Worm (Caenorhabditis elegans) whole organism, late embryonic: ENCODE results near the gene C17H11.4.

ENCODE experiments used
- C08G9.2 ChIP-seq: sonication (generic microtip); optimal IDR thresholded peaks from 2 replicates; lab custom pipeline; 2016; ENCODE audit warnings: mild to moderate bottlenecking, missing genetic modification characterization, moderate library complexity, missing compliant biosample characterization
- F13H6.1 ChIP-seq: sonication (generic microtip); optimal IDR thresholded peaks from 2 replicates; lab custom pipeline; 2016; ENCODE audit warnings: missing genetic modification characterization, missing compliant biosample characterization
- K02D7.2 ChIP-seq: sonication (generic microtip); optimal IDR thresholded peaks from 2 replicates; lab custom pipeline; 2017; ENCODE audit warnings: mild to moderate bottlenecking, missing genetic modification characterization, missing compliant biosample characterization
- K09A11.1 ChIP-seq: sonication (generic microtip); optimal IDR thresholded peaks from 2 replicates; lab custom pipeline; 2017; ENCODE audit warnings: antibody characterized with exemption, mild to moderate bottlenecking, missing genetic modification characterization, missing compliant biosample characterization; ENCODE audit not compliant: insufficient read depth
- T23F11.4 ChIP-seq: fragments of 200-800 bp; sonication (Bioruptor generic); optimal IDR thresholded peaks from 2 replicates; lab custom pipeline; 2018; ENCODE audit warnings: mild to moderate bottlenecking, missing genetic modification characterization, missing compliant biosample characterization
- Y22D7AL.16 ChIP-seq: sonication (generic microtip); optimal IDR thresholded peaks from 2 replicates; lab custom pipeline; 2016; ENCODE audit warnings: missing genetic modification characterization, missing compliant biosample characterization
- ceh-14 ChIP-seq: sonication (generic microtip); optimal IDR thresholded peaks from 2 replicates; lab custom pipeline; 2016; ENCODE audit warnings: missing genotype, missing genetic modification characterization, missing compliant biosample characterization
- ceh-2 ChIP-seq: sonication (generic microtip); optimal IDR thresholded peaks from 2 replicates; lab custom pipeline; 2016; ENCODE audit warnings: missing genotype, missing genetic modification characterization, missing compliant biosample characterization
- ceh-22 ChIP-seq: sonication (generic microtip); optimal IDR thresholded peaks from 2 replicates; lab custom pipeline; 2017; ENCODE audit warnings: missing biosample characterization, missing genetic modification characterization
- ceh-45 ChIP-seq: fragments of 200-800 bp; sonication (Bioruptor generic); IDR thresholded peaks from 2 replicates; pipeline ENCODE4 v1.3.6; 2022; ENCODE audit warnings: missing genetic modification reagents, missing genetic modification characterization, missing compliant biosample characterization
- ceh-48 ChIP-seq: sonication (generic microtip); optimal IDR thresholded peaks from 2 replicates; lab custom pipeline; 2016; ENCODE audit warnings: missing genetic modification characterization, inconsistent platforms, missing compliant biosample characterization
- che-1 ChIP-seq: sonication (generic microtip); optimal IDR thresholded peaks from 2 replicates; lab custom pipeline; 2016; ENCODE audit warnings: mild to moderate bottlenecking, missing genetic modification characterization, missing compliant biosample characterization
- dve-1 ChIP-seq: sonication (generic microtip); optimal IDR thresholded peaks from 2 replicates; lab custom pipeline; 2017; ENCODE audit warnings: antibody characterized with exemption, mild to moderate bottlenecking, missing genetic modification characterization, missing compliant biosample characterization
- elt-4 ChIP-seq: sonication (generic microtip); optimal IDR thresholded peaks from 2 replicates; lab custom pipeline; 2016; ENCODE audit warnings: missing genetic modification characterization, missing compliant biosample characterization
- ets-4 ChIP-seq: sonication (generic microtip); optimal IDR thresholded peaks from 2 replicates; lab custom pipeline; 2016; ENCODE audit warnings: missing genetic modification characterization, missing compliant biosample characterization
- eyg-1 ChIP-seq: sonication (generic microtip); optimal IDR thresholded peaks from 2 replicates; lab custom pipeline; 2016; ENCODE audit warnings: missing genotype, missing genetic modification characterization, missing compliant biosample characterization
- fax-1 ChIP-seq: sonication (generic microtip); optimal IDR thresholded peaks from 2 replicates; lab custom pipeline; 2016; ENCODE audit warnings: missing genotype, missing genetic modification characterization, missing compliant biosample characterization
- gmeb-2 ChIP-seq: sonication (generic microtip); optimal IDR thresholded peaks from 2 replicates; lab custom pipeline; 2016; ENCODE audit warnings: missing genetic modification characterization, inconsistent platforms, missing compliant biosample characterization
- hlh-13 ChIP-seq: fragments of 200-800 bp; sonication (Bioruptor generic); optimal IDR thresholded peaks from 2 replicates; lab custom pipeline; 2018; ENCODE audit warnings: mild to moderate bottlenecking, missing genetic modification characterization, missing compliant biosample characterization
- hlh-15 ChIP-seq: sonication (generic microtip); optimal IDR thresholded peaks from 2 replicates; lab custom pipeline; 2016; ENCODE audit warnings: missing genetic modification characterization, missing compliant biosample characterization
- hlh-30 ChIP-seq: sonication (generic microtip); optimal IDR thresholded peaks from 2 replicates; lab custom pipeline; 2017; ENCODE audit warnings: antibody characterized with exemption, missing genetic modification characterization, missing compliant biosample characterization; ENCODE audit not compliant: insufficient read depth
- hlh-8 ChIP-seq: sonication (generic microtip); optimal IDR thresholded peaks from 2 replicates; lab custom pipeline; 2016; ENCODE audit warnings: missing genotype, missing genetic modification characterization, missing compliant biosample characterization
- lim-6 ChIP-seq: sonication (generic microtip); optimal IDR thresholded peaks from 2 replicates; lab custom pipeline; 2016; ENCODE audit warnings: missing genetic modification characterization, missing compliant biosample characterization
- madf-2 ChIP-seq: sonication (generic microtip); optimal IDR thresholded peaks from 2 replicates; lab custom pipeline; 2017; ENCODE audit warnings: missing genetic modification characterization, missing compliant biosample characterization
- mec-3 ChIP-seq: sonication (generic microtip); optimal IDR thresholded peaks from 2 replicates; lab custom pipeline; 2016; ENCODE audit warnings: borderline replicate concordance, missing genetic modification characterization, missing compliant biosample characterization
- nfya-1 ChIP-seq: sonication (generic microtip); optimal IDR thresholded peaks from 2 replicates; lab custom pipeline; 2017; ENCODE audit warnings: missing genetic modification characterization, mild to moderate bottlenecking, missing compliant biosample characterization, antibody characterized with exemption, moderate library complexity
- nhr-11 ChIP-seq: fragments of 150-350 bp; optimal IDR thresholded peaks from 2 replicates; lab custom pipeline; 2014; ENCODE audit warnings: missing biosample characterization, missing genetic modification characterization
- npax-4 ChIP-seq: sonication (generic microtip); optimal IDR thresholded peaks from 2 replicates; lab custom pipeline; 2016; ENCODE audit warnings: missing genetic modification characterization, missing compliant biosample characterization
- odd-2 ChIP-seq: sonication (generic microtip); optimal IDR thresholded peaks from 2 replicates; lab custom pipeline; 2017; ENCODE audit warnings: antibody characterized with exemption, mild to moderate bottlenecking, missing genetic modification characterization, missing compliant biosample characterization
- pag-3 ChIP-seq: sonication (generic microtip); optimal IDR thresholded peaks from 2 replicates; lab custom pipeline; 2016; ENCODE audit warnings: missing compliant biosample characterization, missing genetic modification characterization, borderline replicate concordance
- pat-9 ChIP-seq: fragments of 200-800 bp; sonication (Bioruptor generic); optimal IDR thresholded peaks from 2 replicates; lab custom pipeline; 2018; ENCODE audit warnings: mild to moderate bottlenecking, missing genetic modification characterization, moderate library complexity, missing compliant biosample characterization
- pax-1 ChIP-seq: fragments of 150-350 bp; optimal IDR thresholded peaks from 2 replicates; lab custom pipeline; 2014; ENCODE audit warnings: missing biosample characterization, missing genetic modification characterization
- pha-2 ChIP-seq: sonication (generic microtip); optimal IDR thresholded peaks from 2 replicates; lab custom pipeline; 2017; ENCODE audit warnings: mild to moderate bottlenecking, missing genetic modification characterization, missing compliant biosample characterization
- rnt-1 ChIP-seq: sonication (generic microtip); optimal IDR thresholded peaks from 2 replicates; lab custom pipeline; 2016; ENCODE audit warnings: missing genetic modification characterization, missing compliant biosample characterization
- sdc-2 ChIP-seq: sonication (generic microtip); optimal IDR thresholded peaks from 2 replicates; lab custom pipeline; 2016; ENCODE audit warnings: missing genotype, missing genetic modification characterization, missing compliant biosample characterization
- sox-2 ChIP-seq: fragments of 200-800 bp; sonication (Bioruptor generic); IDR thresholded peaks from 2 replicates; pipeline ENCODE4 v1.3.6; 2022; ENCODE audit warnings: missing genetic modification reagents, missing genetic modification characterization, missing compliant biosample characterization
- tbx-2 ChIP-seq: sonication (generic microtip); optimal IDR thresholded peaks from 2 replicates; lab custom pipeline; 2016; ENCODE audit warnings: missing genetic modification characterization, missing compliant biosample characterization
- unc-42 ChIP-seq: sonication (generic microtip); optimal IDR thresholded peaks from 2 replicates; lab custom pipeline; 2016; ENCODE audit warnings: missing genotype, missing genetic modification characterization, missing compliant biosample characterization
- unc-55 ChIP-seq: sonication (generic microtip); optimal IDR thresholded peaks from 2 replicates; lab custom pipeline; 2017; ENCODE audit warnings: missing biosample characterization, missing genetic modification reagents, missing genetic modification characterization
- unc-86 ChIP-seq: sonication (generic microtip); optimal IDR thresholded peaks from 2 replicates; lab custom pipeline; 2016; ENCODE audit warnings: missing genetic modification characterization, missing compliant biosample characterization
- zip-5 ChIP-seq: sonication (generic microtip); optimal IDR thresholded peaks from 2 replicates; lab custom pipeline; 2016; ENCODE audit warnings: missing genetic modification characterization, missing compliant biosample characterization
- ztf-16 ChIP-seq: sonication (generic microtip); optimal IDR thresholded peaks from 2 replicates; lab custom pipeline; 2017; ENCODE audit warnings: missing genetic modification characterization, missing compliant biosample characterization

C17H11.4 gene

DNA sequence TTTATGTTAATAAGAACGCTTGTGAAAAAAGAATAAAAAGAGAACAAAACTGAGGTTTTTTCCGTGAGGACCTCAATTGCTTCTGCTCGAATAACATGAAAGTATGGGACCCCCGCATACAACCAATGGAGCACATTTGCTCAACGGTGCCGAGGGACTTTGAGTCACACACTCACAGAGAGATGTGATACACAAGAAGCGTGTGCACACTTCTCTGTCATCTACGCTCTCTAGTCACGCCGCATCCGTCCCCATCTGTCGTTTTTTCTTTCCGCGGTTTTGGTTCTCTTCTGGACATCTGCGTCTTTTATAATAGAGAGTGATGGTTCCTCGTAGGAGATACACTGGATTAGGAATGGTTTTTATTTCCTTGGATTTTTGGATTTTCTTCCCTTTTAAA, 24.5 kb upstream of the C17H11.4 start (continued):
- TF ChIP-seq che-1 (tag; lab: Kevin White, UChicago) (no peak), fax-1 (tag; lab: Kevin White, UChicago) (no peak), hlh-8 (tag; lab: Kevin White, UChicago) (peak; percentile 24), gmeb-2 (tag; lab: Kevin White, UChicago) (no peak), rnt-1 (tag; lab: Kevin White, UChicago) (peak; percentile 15), pat-9 (tag; lab: Kevin White, UChicago) (no peak), ceh-45 (GFP tag; lab: Robert Waterston, UW) (no peak), pha-2 (tag; lab: Kevin White, UChicago) (no peak), npax-4 (tag; lab: Kevin White, UChicago) (no peak), hlh-15 (tag; lab: Kevin White, UChicago) (no peak), mec-3 (no peak), ceh-14 (tag; lab: Kevin White, UChicago) (no peak), nhr-11 (tag; lab: Kevin White, UChicago) (no peak)

DNA sequence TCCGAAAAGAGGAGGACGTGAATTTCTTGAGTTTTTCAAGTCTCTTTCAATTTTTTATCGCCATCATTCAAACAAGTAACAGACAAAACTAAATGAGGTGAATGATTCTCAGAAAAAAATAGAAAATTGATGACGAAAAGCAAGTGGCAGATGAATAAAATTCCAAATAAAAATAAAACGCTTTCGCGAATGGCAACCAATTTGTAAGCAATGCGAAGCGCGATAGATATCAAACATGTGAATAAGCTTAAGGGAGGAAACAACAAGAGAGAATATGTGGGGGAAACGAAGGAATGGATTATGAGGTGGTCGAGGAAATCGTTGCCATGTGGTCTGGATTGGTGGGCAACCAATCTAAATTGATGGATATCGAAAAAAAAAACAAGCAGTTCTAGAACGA, 23.0 kb upstream of the C17H11.4 start:
- TF ChIP-seq unc-86 (tag; lab: Kevin White, UChicago) (no peak), elt-4 (no peak), eyg-1 (tag; lab: Kevin White, UChicago) (no peak), ceh-22 (tag; lab: Kevin White, UChicago) (no peak), pag-3 (tag; lab: Kevin White, UChicago) (no peak), Y22D7AL.16 (tag; lab: Kevin White, UChicago) (no peak), rnt-1 (tag; lab: Kevin White, UChicago) (no peak), ets-4 (no peak), K09A11.1 (tag; lab: Kevin White, UChicago) (no peak), madf-2 (tag; lab: Kevin White, UChicago) (no peak), ceh-48 (tag; lab: Kevin White, UChicago) (no peak), unc-42 (tag; lab: Kevin White, UChicago) (no peak), F13H6.1 (no peak), lim-6 (tag; lab: Kevin White, UChicago) (no peak), sox-2 (GFP tag; lab: Robert Waterston, UW) (no peak), dve-1 (tag; lab: Kevin White, UChicago) (no peak), mec-3 (no peak), T23F11.4 (GFP tag; lab: Kevin White, UChicago) (no peak), pax-1 (tag; lab: Kevin White, UChicago) (no peak), zip-5 (tag; lab: Kevin White, UChicago) (no peak)

DNA sequence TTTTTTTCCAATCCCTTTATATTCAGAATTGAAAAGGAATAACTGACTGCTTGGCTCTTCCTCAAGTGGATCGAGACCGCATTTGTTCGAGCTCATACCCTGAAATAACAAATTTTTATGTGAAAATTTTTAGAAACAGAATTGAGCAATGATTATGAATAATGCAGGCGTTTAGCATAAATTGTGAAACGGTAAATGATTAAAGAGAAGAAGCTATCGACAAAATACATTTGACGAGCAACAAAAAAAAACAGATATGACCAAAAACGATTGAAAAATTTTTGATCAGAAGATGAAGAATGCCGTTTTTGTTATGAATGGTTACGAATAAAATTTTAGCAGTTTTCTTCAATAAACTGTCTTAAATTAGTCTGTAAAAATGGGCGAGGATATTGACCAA, 22.2 kb upstream of the C17H11.4 start, which contains the start of gene C17H11.6:
Gene C17H11.6, minus strand, starts transcription at position 101 of the 400 bp plus-strand sequence.
- TF ChIP-seq madf-2 (tag; lab: Kevin White, UChicago) (no peak), eyg-1 (tag; lab: Kevin White, UChicago) (no peak), T23F11.4 (GFP tag; lab: Kevin White, UChicago) (no peak), nfya-1 (no peak), hlh-30 (tag; lab: Kevin White, UChicago) (no peak), C08G9.2 (tag; lab: Kevin White, UChicago) (no peak), odd-2 (tag; lab: Kevin White, UChicago) (no peak), sdc-2 (tag; lab: Kevin White, UChicago) (no peak), K02D7.2 (tag; lab: Kevin White, UChicago) (no peak), ceh-2 (tag; lab: Kevin White, UChicago) (no peak), hlh-13 (GFP tag; lab: Kevin White, UChicago) (no peak), ztf-16 (tag; lab: Kevin White, UChicago) (no peak), unc-55 (GFP tag; lab: Kevin White, UChicago) (no peak), fax-1 (tag; lab: Kevin White, UChicago) (no peak), ceh-22 (tag; lab: Kevin White, UChicago) (no peak), pha-2 (tag; lab: Kevin White, UChicago) (no peak), tbx-2 (tag; lab: Kevin White, UChicago) (no peak), gmeb-2 (tag; lab: Kevin White, UChicago) (no peak), pat-9 (tag; lab: Kevin White, UChicago) (no peak), rnt-1 (tag; lab: Kevin White, UChicago) (no peak)
